Worm (Caenorhabditis elegans) whole organism, L4 larva: ENCODE data around the gene yju-2.

Experiments used
- F49E8.2 ChIP-seq: sonication (generic microtip); optimal IDR thresholded peaks from 2 replicates; lab custom pipeline; 2016; ENCODE audit warnings: missing compliant biosample characterization, mild to moderate bottlenecking, missing genetic modification characterization, borderline replicate concordance
- Y75B8A.6 ChIP-seq: fragments of 200-800 bp; sonication (Bioruptor generic); IDR thresholded peaks from 2 replicates; pipeline ENCODE4 v1.3.6; 2022; ENCODE audit warnings: missing genetic modification reagents, missing genetic modification characterization, missing compliant biosample characterization
- ctbp-1 ChIP-seq: fragments of 200-800 bp; sonication (Bioruptor generic); IDR thresholded peaks from 2 replicates; pipeline ENCODE4 v1.3.6; 2022; ENCODE audit warnings: missing genetic modification reagents, missing genetic modification characterization, missing compliant biosample characterization
- lsy-2 ChIP-seq, 2 experiments: fragments of 150-350 bp in 1 of 2; sonication (generic microtip) in 1 of 2; optimal IDR thresholded peaks; 2 replicates each; lab custom pipeline; 2014 to 2017; ENCODE audit warnings: missing biosample characterization in 2 of 2, missing genetic modification characterization in 2 of 2
- mdl-1 ChIP-seq, 2 experiments: fragments of 150-350 bp in 1 of 2; sonication (generic microtip) in 1 of 2; optimal IDR thresholded peaks; 2 replicates each; lab custom pipeline; 2014 to 2017; ENCODE audit warnings: missing biosample characterization in 2 of 2, missing genetic modification characterization in 2 of 2
- nhr-237 ChIP-seq: sonication (generic microtip); optimal IDR thresholded peaks from 2 replicates; lab custom pipeline; 2017; ENCODE audit warnings: missing biosample characterization, missing genetic modification characterization
- pha-4 ChIP-seq, 2 experiments: fragments of 150-350 bp in 1 of 2; fragments of 200-800 bp in 1 of 2; sonication (Bioruptor generic) in 1 of 2; IDR thresholded peaks in 1 of 2; optimal IDR thresholded peaks in 1 of 2; 2 replicates each; pipeline versions ENCODE4 v1.3.6 to Lab custom; 2014 to 2022; ENCODE audit warnings: missing genetic modification characterization in 2 of 2, missing genetic modification reagents in 2 of 2, missing biosample characterization in 1 of 2, missing compliant biosample characterization in 1 of 2

DNA sequence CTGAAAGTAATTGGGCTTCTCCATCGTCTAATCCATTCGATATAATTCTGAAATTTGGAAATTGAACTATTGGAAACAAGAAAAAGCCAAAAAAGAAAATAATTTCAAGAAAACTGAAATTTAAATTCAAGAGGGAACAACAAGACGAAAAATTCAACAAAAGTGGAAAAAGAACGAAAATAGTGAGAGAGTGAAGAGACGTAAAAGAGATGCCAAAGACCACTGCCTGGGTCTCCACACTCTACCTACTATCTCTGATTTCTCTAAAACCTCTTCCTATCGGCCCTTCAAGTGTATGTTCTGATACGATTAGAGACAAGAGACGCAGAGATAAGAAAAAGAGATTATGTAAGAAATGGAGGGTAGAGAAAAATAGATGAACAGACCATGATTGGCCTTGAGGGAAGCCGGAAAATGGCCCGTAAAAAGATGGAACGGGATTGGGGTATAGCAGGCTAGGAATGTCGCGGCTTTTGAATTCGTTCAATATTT is 30.3 kb upstream of the yju-2 start, which contains the start of gene ogt-1:
- TF ChIP-seq nhr-237 (tag; lab: Kevin White, UChicago) (no peak), ctbp-1 (GFP tag; lab: Robert Waterston, UW) (peak; percentile 84), lsy-2 (tag; optimal IDR thresholded peaks at IDR 0.05; lab: Kevin White, UChicago) (peak; percentile 75 to 92), Y75B8A.6 (no peak), mdl-1 (tag; optimal IDR thresholded peaks at IDR 0.05; lab: Kevin White, UChicago) (peak; percentile 87 to 88), F49E8.2 (tag; lab: Kevin White, UChicago) (no peak), pha-4 (GFP tag; IDR thresholded peaks at IDR 0.05; lab: Robert Waterston, UW) (peak; percentile 65; the same call in 1 of the 2 replicates), pha-4 (tag; optimal IDR thresholded peaks at IDR 0.05; lab: Kevin White, UChicago) (peak; percentile 91)
